Fruit fly (Drosophila melanogaster) whole organism, adult: ENCODE data around the gene CG14154.

ENCODE experiments used
- CG11617 ChIP-seq: fragments of 200-800 bp; sonication (Bioruptor generic); optimal IDR thresholded peaks from 2 replicates; lab custom pipeline; 2017; ENCODE audit warnings: mild to moderate bottlenecking, missing biosample characterization, missing genetic modification reagents, missing genetic modification characterization
- CG14711 ChIP-seq: fragments of 200-800 bp; sonication (Bioruptor generic); optimal IDR thresholded peaks from 2 replicates; lab custom pipeline; 2018; ENCODE audit warnings: missing biosample characterization, mild to moderate bottlenecking, missing genetic modification characterization, moderate library complexity
- CG33017 ChIP-seq: fragments of 200-800 bp; sonication (Bioruptor generic); optimal IDR thresholded peaks from 2 replicates; lab custom pipeline; 2018; ENCODE audit warnings: missing biosample characterization, mild to moderate bottlenecking, missing genetic modification characterization, moderate library complexity
- CG5204 ChIP-seq: fragments of 200-800 bp; sonication (Bioruptor generic); optimal IDR thresholded peaks from 2 replicates; lab custom pipeline; 2016; ENCODE audit warnings: missing biosample characterization, missing genetic modification characterization
- CG7045 ChIP-seq: fragments of 200-800 bp; sonication (Bioruptor generic); optimal IDR thresholded peaks from 2 replicates; lab custom pipeline; 2017; ENCODE audit warnings: missing biosample characterization, mild to moderate bottlenecking, missing genetic modification characterization
- CG7101 ChIP-seq: fragments of 200-800 bp; sonication (Bioruptor generic); optimal IDR thresholded peaks from 2 replicates; lab custom pipeline; 2018; ENCODE audit warnings: missing biosample characterization, mild to moderate bottlenecking, missing genetic modification characterization, moderate library complexity
- Clk ChIP-seq: fragments of 200-800 bp; sonication (Bioruptor generic); optimal IDR thresholded peaks from 2 replicates; lab custom pipeline; 2017; ENCODE audit warnings: missing biosample characterization, missing genetic modification characterization
- kay ChIP-seq: fragments of 200-800 bp; sonication (Bioruptor generic); peaks from one replicate; lab custom pipeline; 2016; ENCODE audit warnings: missing biosample characterization, missing genetic modification characterization, borderline replicate concordance
- ovo ChIP-seq: fragments of 200-800 bp; sonication (Bioruptor generic); optimal IDR thresholded peaks from 2 replicates; lab custom pipeline; 2016; ENCODE audit warnings: missing biosample characterization, missing genetic modification characterization
- toe ChIP-seq: fragments of 200-800 bp; sonication (Bioruptor generic); optimal IDR thresholded peaks from 2 replicates; lab custom pipeline; 2016; ENCODE audit warnings: missing biosample characterization, missing genetic modification characterization

dm6 chr3L:10683899-10684340, 42.2 kb downstream of the CG14154 start:
- peak; percentile 46 for TF ChIP-seq CG7101 (tag; lab: Kevin White, UChicago)
- no peak for TF ChIP-seq CG14711 (tag; lab: Kevin White, UChicago)
- no peak for TF ChIP-seq kay (GFP tag; lab: Kevin White, UChicago)
- TF ChIP-seq CG5204 (GFP tag; lab: Kevin White, UChicago), result no peak
- TF ChIP-seq Clk (GFP tag; lab: Kevin White, UChicago), result peak; percentile 2
- no peak for TF ChIP-seq ovo (GFP tag; lab: Kevin White, UChicago)
- peak; percentile 52 for TF ChIP-seq CG7045
- peak; percentile 58 for TF ChIP-seq CG11617 (GFP tag; lab: Kevin White, UChicago)
- peak; percentile 51 for TF ChIP-seq CG33017 (tag; lab: Kevin White, UChicago)
- no peak for TF ChIP-seq toe (GFP tag; lab: Kevin White, UChicago)
